Worm (Caenorhabditis elegans): ENCODE results near the gene F45F2.11.
A peak's percentile ranks its signal among the peaks of the same experiment; 100 is the strongest.
"Not testable (repeated sequence)": the region's sequence is repeated elsewhere in the genome, so short reads cannot be mapped to it uniquely, and the experiment has no call there.

F45F2.11 gene

DNA sequence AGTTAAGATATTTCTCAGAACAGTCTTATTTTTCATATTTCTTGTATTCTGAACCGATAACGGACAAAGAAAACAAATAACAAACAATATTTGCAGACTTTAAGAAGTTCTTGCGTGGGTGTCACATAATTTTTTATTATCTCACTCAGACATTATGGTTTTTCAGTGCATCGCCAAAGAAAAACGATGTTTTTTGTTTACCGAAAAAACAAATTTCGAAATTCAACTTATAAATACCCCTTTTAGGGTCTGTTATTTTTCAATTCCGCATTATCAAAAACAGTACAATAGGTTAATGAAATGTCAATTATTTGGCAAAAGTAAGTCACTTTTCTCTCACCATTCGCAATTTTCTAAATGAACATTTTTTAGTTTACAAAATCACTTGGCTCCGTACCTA, 16.3 kb upstream of the F45F2.11 start, which contains the start of gene otpl-4:
Gene otpl-4, plus strand, starts transcription at position 301 of the 400 bp plus-strand sequence.
- TF ChIP-seq ceh-28 (tag; optimal IDR thresholded peaks at IDR 0.05) (no peak), unc-62 (GFP tag; optimal IDR thresholded peaks at IDR 0.05) (no peak), aly-2 (tag; optimal IDR thresholded peaks at IDR 0.05) (no peak), lsy-12 (tag; optimal IDR thresholded peaks at IDR 0.05) (no peak), nhr-76 (tag; optimal IDR thresholded peaks at IDR 0.05) (no peak), nhr-28 (tag; optimal IDR thresholded peaks at IDR 0.05) (no peak), lin-15B (tag; optimal IDR thresholded peaks at IDR 0.05) (no peak), hmg-11 (tag; optimal IDR thresholded peaks at IDR 0.05) (no peak), fkh-2 (tag; optimal IDR thresholded peaks at IDR 0.05) (no peak), nhr-67 (tag; optimal IDR thresholded peaks at IDR 0.05) (no peak), fkh-10 (GFP tag; optimal IDR thresholded peaks at IDR 0.05) (no peak), ama-1 (optimal IDR thresholded peaks at IDR 0.05) (no peak)

DNA sequence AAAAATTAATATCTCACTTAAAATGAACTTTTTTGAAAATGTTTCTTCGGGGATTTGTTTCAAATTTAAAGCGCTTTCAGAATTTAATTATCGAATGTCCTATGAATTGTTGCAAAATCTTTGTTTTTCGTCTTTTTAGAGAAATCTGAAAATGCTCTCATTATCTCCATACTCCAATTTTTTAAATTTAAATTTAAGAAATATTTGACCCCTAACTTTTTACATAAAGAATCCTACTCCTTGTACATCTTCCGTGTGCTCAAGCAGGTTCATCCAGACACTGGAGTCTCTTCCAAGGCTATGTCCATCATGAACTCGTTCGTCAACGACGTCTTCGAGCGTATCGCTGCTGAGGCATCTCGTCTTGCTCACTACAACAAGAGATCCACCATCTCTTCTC, 15.5 kb upstream of the F45F2.11 start, which contains the start of gene his-39:
Gene his-39, plus strand, starts transcription at position 301 of the 400 bp plus-strand sequence.
- no peak for TF ChIP-seq elt-1 (tag; optimal IDR thresholded peaks at IDR 0.05)

DNA sequence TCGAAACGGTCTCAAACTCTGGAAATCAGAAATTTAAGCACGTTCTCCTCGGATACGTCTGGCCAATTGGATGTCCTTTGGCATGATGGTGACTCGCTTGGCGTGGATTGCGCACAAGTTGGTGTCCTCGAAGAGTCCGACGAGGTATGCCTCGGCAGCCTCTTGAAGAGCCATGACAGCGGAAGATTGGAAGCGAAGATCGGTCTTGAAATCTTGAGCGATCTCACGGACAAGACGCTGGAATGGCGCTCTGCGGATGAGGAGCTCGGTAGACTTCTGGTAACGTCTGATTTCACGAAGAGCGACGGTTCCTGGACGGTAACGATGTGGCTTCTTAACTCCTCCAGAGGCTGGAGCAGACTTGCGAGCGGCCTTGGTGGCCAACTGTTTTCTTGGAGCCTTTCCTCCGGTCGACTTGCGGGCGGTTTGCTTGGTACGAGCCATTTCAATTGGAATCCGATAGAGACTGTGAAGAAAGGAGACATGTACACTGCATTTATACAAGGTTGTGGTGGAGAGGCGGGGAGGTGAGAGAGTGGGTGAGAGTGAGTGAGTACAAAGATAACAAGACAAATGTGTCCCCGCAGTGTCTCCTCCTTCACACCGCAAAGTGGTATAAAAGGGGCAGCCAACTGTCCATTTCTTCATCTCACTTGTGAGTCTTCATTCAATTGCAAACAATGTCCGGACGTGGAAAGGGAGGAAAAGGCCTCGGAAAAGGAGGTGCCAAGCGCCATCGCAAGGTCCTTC, 14.0 kb upstream of the F45F2.11 start, which contains the start of the genes his-6 and his-5:
Gene his-6, minus strand, starts transcription at position 444 of the 750 bp plus-strand sequence.
Gene his-5, plus strand, starts transcription at position 681 of the 750 bp plus-strand sequence.
- TF ChIP-seq elt-2 (tag; optimal IDR thresholded peaks at IDR 0.05) (peak; percentile 23), nhr-43 (tag; optimal IDR thresholded peaks at IDR 0.05; ENCODE audit: poor library complexity, severe bottlenecking) (peak; percentile 26), nhr-25 (tag; optimal IDR thresholded peaks at IDR 0.05) (peak; percentile 50)

DNA sequence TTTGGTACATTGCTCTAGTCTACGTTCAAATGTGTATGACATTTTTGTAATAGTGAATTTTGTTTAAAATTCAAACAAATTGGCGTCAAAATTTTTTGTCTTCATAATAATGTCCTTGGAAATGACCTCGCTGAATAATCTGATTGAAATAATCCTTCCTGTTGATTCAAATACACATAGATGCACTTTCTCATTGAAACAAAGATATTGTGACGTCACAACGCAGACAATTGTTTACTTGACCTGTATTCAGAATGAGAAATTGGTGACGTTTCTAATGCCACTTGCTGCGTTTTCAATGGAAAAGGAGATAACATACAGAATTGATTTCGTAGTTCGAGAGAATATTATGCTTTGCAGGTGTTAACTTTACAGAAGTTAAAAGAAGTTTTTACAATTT, 13.2 kb upstream of the F45F2.11 start:
- no peak for TF ChIP-seq sea-2 (GFP tag; optimal IDR thresholded peaks at IDR 0.05)
- peak; percentile 75 for TF ChIP-seq nhr-25 (tag; optimal IDR thresholded peaks at IDR 0.05)
- peak; percentile 23 for TF ChIP-seq elt-1 (tag; optimal IDR thresholded peaks at IDR 0.05)
- TF ChIP-seq ztf-4 (tag; optimal IDR thresholded peaks at IDR 0.05): no peak
- TF ChIP-seq eor-1 (tag; optimal IDR thresholded peaks at IDR 0.05): no peak
- no peak for TF ChIP-seq unc-62 (GFP tag; optimal IDR thresholded peaks at IDR 0.05)

DNA sequence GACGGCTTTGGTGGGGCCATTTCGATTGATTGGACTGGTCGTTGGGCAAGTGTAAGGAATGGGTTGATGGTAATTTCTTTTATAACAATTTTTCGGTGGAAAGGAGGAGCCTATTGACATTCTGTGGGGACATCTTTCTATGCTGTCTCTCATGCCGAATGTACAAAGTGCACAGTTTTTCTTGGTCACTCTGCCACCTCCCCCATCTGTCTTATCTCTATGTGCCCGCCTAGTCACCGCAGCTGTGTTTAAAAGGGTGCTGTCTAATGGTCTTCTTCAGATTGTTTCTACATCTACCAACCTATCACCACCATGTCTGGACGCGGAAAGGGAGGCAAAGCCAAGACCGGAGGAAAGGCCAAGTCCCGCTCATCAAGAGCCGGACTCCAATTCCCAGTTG, 12.4 kb upstream of the F45F2.11 start, which contains the start of the genes his-8 and his-7:
Gene his-8, minus strand, starts transcription at position 20 of the 400 bp plus-strand sequence.
Gene his-7, plus strand, starts transcription at position 313 of the 400 bp plus-strand sequence.
- not testable (repeated sequence) for TF ChIP-seq zag-1, fkh-2, eor-1 (tag; optimal IDR thresholded peaks at IDR 0.05)

DNA sequence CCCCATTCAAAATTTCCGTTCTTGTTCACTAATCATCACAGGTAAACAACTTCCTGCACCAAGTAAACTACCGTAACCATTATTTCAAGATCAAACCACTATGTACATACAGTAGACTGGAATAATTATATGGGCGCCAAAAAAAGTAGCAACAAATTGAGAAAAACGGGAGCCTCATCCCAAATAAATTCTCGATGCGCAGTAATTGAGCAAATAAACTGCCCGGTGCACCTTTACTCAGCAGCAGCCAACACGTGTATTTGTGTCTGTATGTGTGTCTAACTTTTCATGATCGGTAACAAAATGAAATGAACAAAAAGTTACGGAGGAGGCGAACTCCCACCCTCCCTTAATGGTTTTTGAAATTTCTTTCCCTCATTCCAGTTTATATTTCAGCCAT, 8.5 kb upstream of the F45F2.11 start, which contains the start of gene otpl-5:
Gene otpl-5, plus strand, starts transcription at position 301 of the 400 bp plus-strand sequence.
- TF ChIP-seq eor-1 (tag; optimal IDR thresholded peaks at IDR 0.05) (no peak), lin-39 (tag; optimal IDR thresholded peaks at IDR 0.05) (no peak)

DNA sequence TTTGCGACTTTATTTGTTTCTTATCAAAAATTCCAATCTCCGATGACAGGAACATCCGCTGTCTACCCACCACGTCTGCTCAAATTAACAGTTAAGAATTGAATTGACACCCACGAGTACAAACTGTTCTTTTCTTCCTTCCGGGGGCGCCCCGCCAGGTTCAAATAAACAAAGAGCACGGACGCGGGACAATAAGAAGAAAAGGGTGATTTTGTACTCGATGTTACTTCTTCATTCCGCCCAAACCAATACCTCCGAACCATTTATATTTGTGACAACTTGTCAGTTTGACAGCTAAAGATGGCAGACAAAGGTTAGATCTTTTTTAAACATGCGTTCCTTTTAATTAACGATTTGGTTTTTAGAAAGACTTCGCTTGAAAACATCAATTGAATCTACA, 5.1 kb upstream of the F45F2.11 start, which contains the start of gene otpl-6:
Gene otpl-6, plus strand, starts transcription at position 301 of the 400 bp plus-strand sequence.
- TF ChIP-seq pha-4 (tag; optimal IDR thresholded peaks at IDR 0.05) (peak; percentile 22), ceh-16 (tag; optimal IDR thresholded peaks at IDR 0.05) (no peak)

DNA sequence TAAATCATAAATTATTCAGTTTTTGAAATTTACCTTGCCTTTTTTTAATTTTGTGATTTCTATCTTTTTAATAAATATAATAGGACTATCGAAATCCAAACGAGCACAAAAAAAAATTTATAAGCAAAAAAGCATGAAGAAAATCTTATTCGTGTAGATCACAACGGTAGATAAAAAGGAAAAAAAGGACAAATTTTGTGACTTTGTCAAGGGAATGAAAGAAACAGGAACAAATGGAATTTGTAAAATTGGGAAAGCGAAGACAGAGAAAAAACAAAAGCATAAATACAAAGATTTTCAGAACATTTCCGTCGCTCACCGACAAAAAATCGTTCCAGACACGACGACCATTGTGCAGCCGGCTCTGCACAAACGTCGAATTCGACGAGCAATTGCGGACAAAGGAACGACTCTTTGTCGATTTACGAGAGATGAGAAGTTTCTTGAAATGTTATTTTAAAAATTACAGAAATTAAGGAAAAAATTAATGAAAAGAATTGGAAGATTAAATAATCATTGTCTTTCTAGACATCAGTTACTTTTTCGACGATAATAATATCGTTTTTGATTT, 1.8 kb downstream of the F45F2.11 start, which contains the start of gene F45F2.10:
Gene F45F2.10, minus strand, starts transcription at position 51 of the 571 bp plus-strand sequence.
- TF ChIP-seq eor-1 (tag; optimal IDR thresholded peaks at IDR 0.05) (no peak), elt-2 (tag; optimal IDR thresholded peaks at IDR 0.05) (peak; percentile 26), snpc-4 (tag; optimal IDR thresholded peaks at IDR 0.05) (peak; percentile 25), lin-39 (tag; optimal IDR thresholded peaks at IDR 0.05) (peak; percentile 10), elt-3 (tag; optimal IDR thresholded peaks at IDR 0.05) (no peak), lin-15B (tag; optimal IDR thresholded peaks at IDR 0.05) (peak; percentile 9), fkh-10 (GFP tag; optimal IDR thresholded peaks at IDR 0.05) (no peak), R02D3.7 (tag; optimal IDR thresholded peaks at IDR 0.05) (peak; percentile 76), pha-4 (tag; optimal IDR thresholded peaks at IDR 0.05) (peak; percentile 45)
